Fruit fly (Drosophila melanogaster) whole organism, prepupa: ENCODE measurements around the gene stai.
A peak's percentile ranks its signal among the peaks of the same experiment; 100 is the strongest.

Experiments used
- Blimp-1 ChIP-seq: fragments of 200-800 bp; sonication (Bioruptor generic); optimal IDR thresholded peaks from 3 replicates; lab custom pipeline; 2017; ENCODE audit warnings: missing biosample characterization, missing genetic modification characterization, mild to moderate bottlenecking, moderate library complexity, missing genetic modification reagents
- CG10631 ChIP-seq: fragments of 200-800 bp; sonication (Bioruptor generic); optimal IDR thresholded peaks from 2 replicates; lab custom pipeline; 2016; ENCODE audit warnings: missing biosample characterization, missing genetic modification characterization
- CG10669 ChIP-seq: fragments of 200-800 bp; sonication (Bioruptor generic); optimal IDR thresholded peaks from 3 replicates; lab custom pipeline; 2018; ENCODE audit warnings: missing biosample characterization, mild to moderate bottlenecking, missing genetic modification characterization, moderate library complexity
- CG11294 ChIP-seq: fragments of 200-800 bp; sonication (Bioruptor generic); IDR thresholded peaks from 2 replicates; pipeline ENCODE4 v1.3.6; 2022; ENCODE audit warnings: missing biosample characterization, missing genetic modification characterization
- CG11762 ChIP-seq: fragments of 200-800 bp; sonication (Bioruptor generic); optimal IDR thresholded peaks from 3 replicates; lab custom pipeline; 2016; ENCODE audit warnings: missing biosample characterization, missing genetic modification characterization; ENCODE audit not compliant: insufficient read depth
- CG11902 ChIP-seq: fragments of 200-800 bp; sonication (Bioruptor generic); optimal IDR thresholded peaks from 3 replicates; lab custom pipeline; 2016; ENCODE audit warnings: missing biosample characterization, missing genetic modification characterization
- CG15336 ChIP-seq: fragments of 200-800 bp; sonication (Bioruptor generic); IDR thresholded peaks from 2 replicates; pipeline ENCODE4 v1.3.6; 2022; ENCODE audit warnings: missing biosample characterization, missing genetic modification characterization
- CG16779 ChIP-seq: fragments of 200-800 bp; sonication (Bioruptor generic); optimal IDR thresholded peaks from 3 replicates; lab custom pipeline; 2017; ENCODE audit warnings: missing biosample characterization, mild to moderate bottlenecking, missing genetic modification characterization
- CG31627 ChIP-seq: fragments of 200-800 bp; sonication (Bioruptor generic); optimal IDR thresholded peaks from 3 replicates; lab custom pipeline; 2016; ENCODE audit warnings: missing biosample characterization, missing genetic modification characterization
- CG34406 ChIP-seq: fragments of 200-800 bp; sonication (Bioruptor generic); optimal IDR thresholded peaks from 3 replicates; lab custom pipeline; 2016; ENCODE audit warnings: missing biosample characterization, missing genetic modification characterization
- CG3919 ChIP-seq: fragments of 200-800 bp; sonication (Bioruptor generic); optimal IDR thresholded peaks from 3 replicates; lab custom pipeline; 2016; ENCODE audit warnings: missing biosample characterization, missing genetic modification characterization
- CG4318 ChIP-seq: fragments of 200-800 bp; sonication (Bioruptor generic); optimal IDR thresholded peaks from 3 replicates; lab custom pipeline; 2017; ENCODE audit warnings: missing biosample characterization, mild to moderate bottlenecking, missing genetic modification characterization
- CG6163 ChIP-seq: fragments of 200-800 bp; sonication (Bioruptor generic); IDR thresholded peaks from 3 replicates; pipeline ENCODE4 v1.3.6; 2022; ENCODE audit warnings: missing biosample characterization, missing genetic modification characterization
- CG6276 ChIP-seq: fragments of 200-800 bp; sonication (Bioruptor generic); optimal IDR thresholded peaks from 2 replicates; lab custom pipeline; 2017; ENCODE audit warnings: missing biosample characterization, mild to moderate bottlenecking, missing genetic modification characterization
- CG6808 ChIP-seq: fragments of 200-800 bp; sonication (Bioruptor generic); optimal IDR thresholded peaks from 3 replicates; lab custom pipeline; 2017; ENCODE audit warnings: missing biosample characterization, missing genetic modification characterization, mild to moderate bottlenecking, moderate library complexity, missing genetic modification reagents
- CG6854 ChIP-seq: fragments of 200-800 bp; sonication (Bioruptor generic); optimal IDR thresholded peaks from 2 replicates; lab custom pipeline; 2017; ENCODE audit warnings: missing biosample characterization, mild to moderate bottlenecking, missing genetic modification characterization
- CG7368 ChIP-seq: fragments of 200-800 bp; sonication (Bioruptor generic); optimal IDR thresholded peaks from 3 replicates; lab custom pipeline; 2016; ENCODE audit warnings: missing biosample characterization, missing genetic modification characterization
- CG8119 ChIP-seq: fragments of 200-800 bp; sonication (Bioruptor generic); IDR thresholded peaks from 3 replicates; pipeline ENCODE4 v1.3.6; 2022; ENCODE audit warnings: missing biosample characterization, missing genetic modification characterization
- CG8319 ChIP-seq: fragments of 200-800 bp; sonication (Bioruptor generic); optimal IDR thresholded peaks from 3 replicates; lab custom pipeline; 2016; ENCODE audit warnings: missing biosample characterization, missing genetic modification characterization
- CG9139 ChIP-seq: fragments of 200-800 bp; sonication (Bioruptor generic); optimal IDR thresholded peaks from 3 replicates; lab custom pipeline; 2017; ENCODE audit warnings: missing biosample characterization, mild to moderate bottlenecking, missing genetic modification characterization
- Eip75B ChIP-seq: fragments of 200-800 bp; sonication (Bioruptor generic); optimal IDR thresholded peaks from 3 replicates; lab custom pipeline; 2016; ENCODE audit warnings: missing biosample characterization, missing genetic modification characterization
- Eip78C ChIP-seq: fragments of 200-800 bp; sonication (Bioruptor generic); peaks from one replicate; lab custom pipeline; 2016; ENCODE audit warnings: missing biosample characterization, missing genetic modification characterization
- Eip93F ChIP-seq: fragments of 200-800 bp; sonication (Bioruptor generic); optimal IDR thresholded peaks from 2 replicates; lab custom pipeline; 2016; ENCODE audit warnings: missing biosample characterization, mild to moderate bottlenecking, missing genetic modification characterization
- Ets21C ChIP-seq: fragments of 200-800 bp; sonication (Bioruptor generic); optimal IDR thresholded peaks from 3 replicates; lab custom pipeline; 2016; ENCODE audit warnings: missing biosample characterization, missing genetic modification characterization
- Ets96B ChIP-seq: fragments of 200-800 bp; optimal IDR thresholded peaks from 2 replicates; lab custom pipeline; 2019; ENCODE audit warnings: missing biosample characterization, mild to moderate bottlenecking, missing genetic modification characterization, moderate library complexity
- Gug ChIP-seq: fragments of 200-800 bp; sonication (Bioruptor generic); IDR thresholded peaks from 2 replicates; pipeline ENCODE4 v1.3.6; 2022; ENCODE audit warnings: missing biosample characterization, missing genetic modification characterization
- Hr39 ChIP-seq: fragments of 200-800 bp; sonication (Bioruptor generic); optimal IDR thresholded peaks from 2 replicates; lab custom pipeline; 2016; ENCODE audit warnings: missing biosample characterization, missing genetic modification characterization
- Lpt ChIP-seq: fragments of 200-800 bp; sonication (Bioruptor generic); optimal IDR thresholded peaks from 3 replicates; lab custom pipeline; 2016; ENCODE audit warnings: missing biosample characterization, missing genetic modification characterization
- OdsH ChIP-seq: fragments of 200-800 bp; sonication (Bioruptor generic); optimal IDR thresholded peaks from 3 replicates; lab custom pipeline; 2016; ENCODE audit warnings: missing biosample characterization, missing genetic modification characterization
- Smox ChIP-seq: fragments of 200-800 bp; sonication (Bioruptor generic); optimal IDR thresholded peaks from 3 replicates; lab custom pipeline; 2016; ENCODE audit warnings: missing biosample characterization, missing genetic modification characterization
- Sox14 ChIP-seq: fragments of 200-800 bp; sonication (Bioruptor generic); optimal IDR thresholded peaks from 3 replicates; lab custom pipeline; 2016; ENCODE audit warnings: missing biosample characterization, missing genetic modification characterization
- achi ChIP-seq: fragments of 200-800 bp; sonication (Bioruptor generic); optimal IDR thresholded peaks from 3 replicates; lab custom pipeline; 2016; ENCODE audit warnings: missing biosample characterization, missing genetic modification characterization
- acj6 ChIP-seq: fragments of 200-800 bp; sonication (Bioruptor generic); optimal IDR thresholded peaks from 3 replicates; lab custom pipeline; 2016; ENCODE audit warnings: missing biosample characterization, missing genetic modification characterization
- cyc ChIP-seq: fragments of 200-800 bp; sonication (Bioruptor generic); optimal IDR thresholded peaks from 3 replicates; lab custom pipeline; 2016; ENCODE audit warnings: missing biosample characterization, missing genetic modification characterization
- dac ChIP-seq: fragments of 200-800 bp; sonication (Bioruptor generic); optimal IDR thresholded peaks from 2 replicates; lab custom pipeline; 2017; ENCODE audit warnings: missing biosample characterization, mild to moderate bottlenecking, missing genetic modification characterization
- dsx ChIP-seq: fragments of 200-800 bp; optimal IDR thresholded peaks from 3 replicates; lab custom pipeline; 2019; ENCODE audit warnings: missing biosample characterization, mild to moderate bottlenecking, missing genetic modification characterization, moderate library complexity; ENCODE audit not compliant: poor library complexity, severe bottlenecking
- eg ChIP-seq: fragments of 200-800 bp; sonication (Bioruptor generic); IDR thresholded peaks from 3 replicates; pipeline ENCODE4 v1.3.6; 2022; ENCODE audit warnings: missing biosample characterization, missing genetic modification characterization
- fd59A ChIP-seq: fragments of 200-800 bp; sonication (Bioruptor generic); optimal IDR thresholded peaks from 2 replicates; lab custom pipeline; 2017; ENCODE audit warnings: missing biosample characterization, mild to moderate bottlenecking, missing genetic modification characterization, missing genetic modification reagents
- lz ChIP-seq: fragments of 200-800 bp; sonication (Bioruptor generic); optimal IDR thresholded peaks from 3 replicates; lab custom pipeline; 2016; ENCODE audit warnings: missing biosample characterization, missing genetic modification characterization
- net ChIP-seq: fragments of 200-800 bp; sonication (Bioruptor generic); optimal IDR thresholded peaks from 3 replicates; lab custom pipeline; 2016; ENCODE audit warnings: missing biosample characterization, missing genetic modification characterization
- salr ChIP-seq, 2 experiments: fragments of 200-800 bp; sonication (Bioruptor generic); optimal IDR thresholded peaks; 3 replicates each; lab custom pipeline; 2016 to 2018; ENCODE audit warnings: missing biosample characterization in 2 of 2, missing genetic modification characterization in 2 of 2, mild to moderate bottlenecking in 1 of 2
- spab ChIP-seq: fragments of 200-800 bp; sonication (Bioruptor generic); optimal IDR thresholded peaks from 2 replicates; lab custom pipeline; 2017; ENCODE audit warnings: missing biosample characterization, mild to moderate bottlenecking, missing genetic modification characterization, missing genetic modification reagents
- svp ChIP-seq: fragments of 200-800 bp; sonication (Bioruptor generic); peaks from one replicate; lab custom pipeline; 2016; ENCODE audit warnings: missing biosample characterization, missing genetic modification characterization
- topi ChIP-seq: fragments of 200-800 bp; sonication (Bioruptor generic); optimal IDR thresholded peaks from 3 replicates; lab custom pipeline; 2016; ENCODE audit warnings: missing biosample characterization, missing genetic modification characterization

Gene stai

DNA sequence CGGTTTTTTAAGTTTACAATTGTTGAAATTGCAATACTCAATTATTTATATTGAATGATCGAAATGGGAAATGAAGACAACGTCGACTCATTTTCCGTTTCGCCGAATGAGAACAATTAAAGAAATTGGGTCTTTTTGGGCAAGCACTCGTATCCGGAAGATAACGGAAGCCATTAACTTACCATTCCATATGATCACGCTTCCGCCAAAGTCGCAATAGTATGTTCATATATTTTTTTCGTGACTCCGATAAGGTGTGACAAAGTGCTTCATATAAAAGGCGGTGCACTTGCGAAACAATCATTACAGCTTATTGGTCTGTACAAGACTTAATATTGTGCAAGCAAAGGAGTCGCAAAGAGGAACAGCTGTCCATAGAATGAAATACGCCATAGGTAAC, 51.5 kb downstream of the stai start, which contains the start of gene Muc26B:
Muc26B (plus strand) TSS at position 301 of the 400 bp plus-strand sequence.
- TF ChIP-seq acj6 (GFP tag; lab: Kevin White, UChicago): no peak
- TF ChIP-seq CG6276: no peak
- no peak for TF ChIP-seq CG8119
- no peak for TF ChIP-seq dac
- TF ChIP-seq cyc: no peak
- no peak for TF ChIP-seq spab
- TF ChIP-seq CG3919 (GFP tag; lab: Kevin White, UChicago): no peak
- TF ChIP-seq fd59A (GFP tag; lab: Kevin White, UChicago): no peak
- TF ChIP-seq CG6808 (GFP tag; lab: Kevin White, UChicago): no peak
- TF ChIP-seq CG11762: no peak
- no peak for TF ChIP-seq CG7368
- TF ChIP-seq Eip75B (GFP tag; lab: Kevin White, UChicago): no peak

DNA sequence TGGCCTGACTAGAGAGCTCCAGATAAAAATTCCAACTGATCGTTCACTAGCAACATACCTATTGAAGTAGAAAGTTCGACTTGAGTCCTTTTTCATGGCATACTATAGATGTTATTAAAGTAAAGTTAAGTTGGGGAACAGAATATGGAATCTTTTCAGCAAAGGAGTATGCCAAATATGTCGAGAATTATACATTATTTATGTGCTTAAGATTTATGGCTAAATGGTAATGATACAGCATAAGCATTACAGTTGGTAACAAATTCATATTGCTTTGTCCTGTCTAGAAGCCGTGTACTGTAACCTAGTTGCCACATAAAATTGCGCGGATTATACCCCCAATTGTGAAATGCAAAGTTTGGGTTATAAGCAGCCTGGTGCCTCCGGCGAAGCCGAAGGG, 54.9 kb downstream of the stai start, which contains the start of gene CG31639:
CG31639 (minus strand) TSS at position 101 of the 400 bp plus-strand sequence.
- TF ChIP-seq eg (GFP tag; lab: Robert Waterston, UW) (no peak), Eip93F (GFP tag; lab: Kevin White, UChicago) (no peak), Blimp-1 (GFP tag; lab: Kevin White, UChicago) (no peak), OdsH (GFP tag; lab: Kevin White, UChicago) (no peak), topi (GFP tag; lab: Kevin White, UChicago) (no peak), CG15336 (GFP tag; lab: Robert Waterston, UW) (no peak)

DNA sequence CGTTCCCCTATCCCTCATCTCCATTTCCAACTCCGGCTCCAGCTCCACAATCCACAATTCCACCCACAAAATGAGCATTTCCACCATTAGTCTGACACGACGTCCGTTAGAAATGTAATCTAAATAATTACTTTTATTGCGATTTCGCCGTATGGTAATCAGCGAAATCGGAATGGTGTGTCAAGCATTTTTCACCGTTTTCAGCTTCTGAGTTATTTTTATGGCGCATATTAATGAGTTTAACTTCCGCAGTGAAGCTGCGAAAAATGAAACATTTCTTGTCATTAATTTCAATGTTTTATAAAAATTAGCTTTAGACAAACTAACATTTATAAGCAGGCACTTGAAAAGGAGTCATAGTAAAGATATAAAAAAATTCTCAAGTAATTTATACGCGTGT, 59.9 kb downstream of the stai start, which contains the start of gene CG13989:
CG13989 (plus strand) TSS at position 301 of the 400 bp plus-strand sequence.
- TF ChIP-seq Eip93F (GFP tag; lab: Kevin White, UChicago) (no peak), achi (GFP tag; lab: Kevin White, UChicago) (no peak)

DNA sequence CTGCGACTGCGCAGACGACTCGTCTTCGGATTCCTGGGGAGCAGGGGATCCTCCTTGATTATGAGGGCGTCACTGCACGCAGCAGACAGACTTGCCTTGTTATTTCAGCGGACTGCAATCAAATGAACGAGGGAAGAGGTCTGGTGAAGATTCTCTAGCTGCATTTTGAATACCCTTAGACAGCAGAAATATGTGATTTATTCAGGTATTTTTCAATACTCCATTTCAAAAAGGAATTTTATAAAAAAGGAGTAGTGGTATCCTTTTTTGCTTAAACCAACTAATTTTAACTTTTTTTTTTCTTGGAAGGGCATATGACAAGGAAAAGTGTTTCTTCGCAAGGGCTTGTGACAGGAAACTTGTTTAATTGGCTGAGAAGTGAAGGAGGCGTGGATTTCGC, 65.5 kb downstream of the stai start:
- TF ChIP-seq CG8319 (GFP tag; lab: Kevin White, UChicago) (peak; percentile 53), CG11762 (peak; percentile 9), Gug (GFP tag; lab: Robert Waterston, UW) (no peak), achi (GFP tag; lab: Kevin White, UChicago) (peak; percentile 61), CG10669 (peak; percentile 78), CG7368 (peak; percentile 57), net (GFP tag; lab: Kevin White, UChicago) (peak; percentile 49), Eip93F (GFP tag; lab: Kevin White, UChicago) (no peak), Ets96B (tag; lab: Kevin White, UChicago) (peak; percentile 82), Smox (GFP tag; lab: Kevin White, UChicago) (peak; percentile 68), acj6 (GFP tag; lab: Kevin White, UChicago) (peak; percentile 71), topi (GFP tag; lab: Kevin White, UChicago) (peak; percentile 85), CG11902 (GFP tag; lab: Kevin White, UChicago) (peak; percentile 74), Ets21C (GFP tag; lab: Kevin White, UChicago) (peak; percentile 60), salr (GFP tag; optimal IDR thresholded peaks at IDR 0.05; lab: Kevin White, UChicago) (peak; percentile 40 to 64), CG4318 (GFP tag; lab: Kevin White, UChicago) (no peak), Sox14 (GFP tag; lab: Kevin White, UChicago) (peak; percentile 80), lz (GFP tag; lab: Kevin White, UChicago) (peak; percentile 77), spab (peak; percentile 66), CG15336 (GFP tag; lab: Robert Waterston, UW) (no peak), CG34406 (peak; percentile 67), CG6276 (no peak), Lpt (peak; percentile 35), CG9139 (GFP tag; lab: Kevin White, UChicago) (no peak), Hr39 (GFP tag; lab: Kevin White, UChicago) (peak; percentile 84), svp (GFP tag; lab: Kevin White, UChicago) (peak; percentile 90), Eip78C (GFP tag; lab: Kevin White, UChicago) (peak; percentile 97), Blimp-1 (GFP tag; lab: Kevin White, UChicago) (peak; percentile 6), cyc (peak; percentile 76), dac (no peak), CG10631 (GFP tag; lab: Kevin White, UChicago) (peak; percentile 73), CG6854 (GFP tag; lab: Kevin White, UChicago) (no peak), dsx (GFP tag; lab: Kevin White, UChicago) (peak; percentile 52), fd59A (GFP tag; lab: Kevin White, UChicago) (peak; percentile 70), CG16779 (tag; lab: Kevin White, UChicago) (peak; percentile 3), CG6163 (GFP tag; lab: Robert Waterston, UW) (peak; percentile 67; the same call in 2 of the 3 replicates), CG8119 (no peak), CG11294 (GFP tag; lab: Robert Waterston, UW) (no peak), CG31627 (GFP tag; lab: Kevin White, UChicago) (peak; percentile 76)
